Fruit fly (Drosophila melanogaster): ENCODE data around the gene Xrp1.

The Xrp1 gene

DNA sequence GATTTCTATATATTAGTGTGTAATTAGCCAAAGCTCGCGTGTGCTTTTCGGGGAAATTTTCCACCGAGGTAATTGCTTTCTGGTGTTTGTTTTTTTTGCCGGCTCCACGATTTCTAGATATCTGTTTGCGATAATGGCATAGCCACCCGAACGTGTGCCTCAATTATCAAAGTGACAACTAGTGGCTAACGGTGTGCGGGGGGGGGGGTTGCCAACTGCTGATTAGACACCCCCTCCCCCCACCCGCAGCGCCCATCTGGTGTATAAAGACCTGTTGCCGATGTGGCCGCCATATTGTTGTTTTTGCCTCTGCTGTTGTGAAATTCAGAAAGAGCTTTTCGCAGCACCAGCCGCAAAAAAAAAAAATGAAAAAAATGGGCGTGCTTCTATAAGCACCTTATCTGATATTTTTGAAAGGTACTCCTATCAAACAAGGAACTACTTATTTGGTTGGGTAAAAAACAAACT, 4.1 kb downstream of the Xrp1 start (continued):
- TF ChIP-seq dati (GFP tag; IDR thresholded peaks at IDR 0.05) (no peak), ash1 (GFP tag; optimal IDR thresholded peaks at IDR 0.05) (no peak), caup (GFP tag; optimal IDR thresholded peaks at IDR 0.05; ENCODE audit: severe bottlenecking) (peak; percentile 49), pzg (GFP tag; optimal IDR thresholded peaks at IDR 0.05) (no peak), CG7556 (GFP tag; optimal IDR thresholded peaks at IDR 0.05) (peak; percentile 4), jumu (GFP tag; optimal IDR thresholded peaks at IDR 0.05) (no peak), CTCF (GFP tag; optimal IDR thresholded peaks at IDR 0.05) (no peak), prd (optimal IDR thresholded peaks at IDR 0.05) (no peak), prd (GFP tag; IDR thresholded peaks at IDR 0.05) (no peak), CG12071 (GFP tag; optimal IDR thresholded peaks at IDR 0.05) (no peak), ranshi (GFP tag; IDR thresholded peaks at IDR 0.05) (no peak), CG31441 (GFP tag; IDR thresholded peaks at IDR 0.05) (no peak), CG1602 (GFP tag; optimal IDR thresholded peaks at IDR 0.05) (no peak), Doc2 (GFP tag; IDR thresholded peaks at IDR 0.05) (no peak), CG6689 (GFP tag; IDR thresholded peaks at IDR 0.05) (no peak), Scr (GFP tag; IDR thresholded peaks at IDR 0.05; ENCODE audit: partially characterized antibody) (no peak), Dp (GFP tag; optimal IDR thresholded peaks at IDR 0.05) (no peak), wek (GFP tag; optimal IDR thresholded peaks at IDR 0.05) (no peak), CG3281 (GFP tag; optimal IDR thresholded peaks at IDR 0.05) (no peak), CG32772 (GFP tag; IDR thresholded peaks at IDR 0.05) (peak; percentile 51; the same call in 1 of the 2 replicates), CG9215 (GFP tag; IDR thresholded peaks at IDR 0.05) (no peak), Hr78 (GFP tag; optimal IDR thresholded peaks at IDR 0.05) (no peak), CG6654 (GFP tag; optimal IDR thresholded peaks at IDR 0.05) (no peak), sug (tag; optimal IDR thresholded peaks at IDR 0.05) (peak; percentile 95), pros (GFP tag; optimal IDR thresholded peaks at IDR 0.05) (no peak), CG13894 (tag; optimal IDR thresholded peaks at IDR 0.05) (peak; percentile 7), CG10543 (GFP tag; optimal IDR thresholded peaks at IDR 0.05) (peak; percentile 93), Usf (GFP tag; optimal IDR thresholded peaks at IDR 0.05) (no peak), ci (GFP tag; IDR thresholded peaks at IDR 0.05) (no peak), CG2678 (tag; optimal IDR thresholded peaks at IDR 0.05) (peak; percentile 26), CG43689 (GFP tag; IDR thresholded peaks at IDR 0.05) (no peak), Dip2 (GFP tag; IDR thresholded peaks at IDR 0.05) (no peak), Sox100B (GFP tag; optimal IDR thresholded peaks at IDR 0.05) (no peak), eve (GFP tag; optimal IDR thresholded peaks at IDR 0.05) (no peak), CG10267 (tag; optimal IDR thresholded peaks at IDR 0.05) (no peak), CG14860 (GFP tag; IDR thresholded peaks at IDR 0.05; ENCODE audit: partially characterized antibody) (no peak), CG7786 (GFP tag; optimal IDR thresholded peaks at IDR 0.05) (no peak), CG12299 (tag; optimal IDR thresholded peaks at IDR 0.05) (no peak), CG15696 (tag; optimal IDR thresholded peaks at IDR 0.05) (no peak), salm (tag; optimal IDR thresholded peaks at IDR 0.05) (no peak), knrl (GFP tag; IDR thresholded peaks at IDR 0.05; ENCODE audit: partially characterized antibody) (no peak), pita (GFP tag; optimal IDR thresholded peaks at IDR 0.05) (no peak), Fer3 (tag; optimal IDR thresholded peaks at IDR 0.05) (no peak), zen (tag; optimal IDR thresholded peaks at IDR 0.05) (no peak), TFAM (GFP tag; optimal IDR thresholded peaks at IDR 0.05) (no peak), CG6683 (GFP tag; optimal IDR thresholded peaks at IDR 0.05) (no peak), btn (GFP tag; optimal IDR thresholded peaks at IDR 0.05) (no peak), sqz (GFP tag; optimal IDR thresholded peaks at IDR 0.05) (peak; percentile 66), Hr3 (GFP tag; optimal IDR thresholded peaks at IDR 0.05) (no peak), stc (GFP tag; IDR thresholded peaks at IDR 0.05) (no peak), CG34422 (GFP tag; IDR thresholded peaks at IDR 0.05) (peak; percentile 58; the same call in 1 of the 3 replicates), CG12942 (GFP tag; optimal IDR thresholded peaks at IDR 0.05) (no peak)

Data from whole organism, embryonic.